Worm (Caenorhabditis elegans): ENCODE data around the gene fbxa-141.
A peak's percentile ranks its signal among the peaks of the same experiment; 100 is the strongest.

fbxa-141 gene

DNA sequence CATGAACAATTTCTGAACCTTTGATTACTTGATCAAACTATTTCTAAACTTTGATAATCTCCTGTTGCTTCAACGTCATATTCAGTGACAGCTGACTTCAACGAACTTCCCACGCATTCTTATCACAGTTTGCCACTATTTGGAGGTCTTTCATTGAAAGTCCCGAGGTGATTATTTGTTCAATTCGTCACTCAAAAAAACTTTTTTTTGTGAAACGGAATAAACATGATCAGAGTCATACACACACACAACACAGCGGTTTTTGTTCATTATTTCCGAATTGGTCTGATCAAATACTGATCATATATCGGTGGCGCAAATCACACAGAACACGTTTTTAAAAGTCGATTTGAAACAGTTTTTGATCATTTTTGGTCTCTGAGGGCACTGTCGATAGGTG is 43.7 kb upstream of the fbxa-141 start:
- TF ChIP-seq egl-27 (tag; optimal IDR thresholded peaks at IDR 0.05), result no peak
- no peak for TF ChIP-seq sea-2 (GFP tag; optimal IDR thresholded peaks at IDR 0.05)
- no peak for TF ChIP-seq lin-15B (tag; optimal IDR thresholded peaks at IDR 0.05)

DNA sequence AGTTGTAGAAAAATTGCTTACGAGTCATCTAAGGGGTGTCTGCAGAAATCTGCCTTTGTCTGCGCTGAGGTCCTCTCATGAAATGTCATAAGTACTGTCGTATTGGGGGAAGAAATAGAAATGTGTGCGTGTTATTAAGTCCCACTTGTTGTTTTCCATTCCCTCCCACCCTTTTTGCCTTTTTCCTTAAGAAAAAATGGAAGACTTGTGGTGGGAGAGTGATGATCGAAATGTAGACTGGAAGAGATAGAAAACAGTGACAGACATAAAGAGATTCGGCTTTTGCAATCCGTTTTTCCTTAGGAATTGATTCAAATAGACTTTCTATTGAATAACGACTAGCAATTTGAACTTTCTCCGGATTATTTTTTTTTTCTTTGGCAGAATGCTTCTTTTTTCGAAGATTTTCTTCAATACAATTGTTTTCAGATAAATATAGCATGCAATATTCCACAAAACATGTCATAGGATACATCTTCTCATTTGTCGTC is 37.0 kb upstream of the fbxa-141 start, which contains the start of gene ram-5:
Gene ram-5, plus strand, starts transcription at position 441 of the 491 bp plus-strand sequence.
- TF ChIP-seq nhr-25 (tag; optimal IDR thresholded peaks at IDR 0.05), result no peak
- TF ChIP-seq unc-62 (GFP tag; optimal IDR thresholded peaks at IDR 0.05), result no peak
- TF ChIP-seq nhr-23 (tag; optimal IDR thresholded peaks at IDR 0.05), result no peak
- no peak for TF ChIP-seq ama-1 (optimal IDR thresholded peaks at IDR 0.05)
- TF ChIP-seq ztf-11 (tag; optimal IDR thresholded peaks at IDR 0.05), result no peak
- no peak for TF ChIP-seq eor-1 (tag; optimal IDR thresholded peaks at IDR 0.05)
- TF ChIP-seq mml-1 (tag; optimal IDR thresholded peaks at IDR 0.05), result no peak
- no peak for TF ChIP-seq ceh-28 (tag; optimal IDR thresholded peaks at IDR 0.05)
- TF ChIP-seq mdl-1 (tag; optimal IDR thresholded peaks at IDR 0.05), result no peak
- TF ChIP-seq pha-4 (tag; optimal IDR thresholded peaks at IDR 0.05), result no peak
- TF ChIP-seq aly-2 (tag; optimal IDR thresholded peaks at IDR 0.05), result no peak
- TF ChIP-seq lin-39 (tag; optimal IDR thresholded peaks at IDR 0.05), result no peak

DNA sequence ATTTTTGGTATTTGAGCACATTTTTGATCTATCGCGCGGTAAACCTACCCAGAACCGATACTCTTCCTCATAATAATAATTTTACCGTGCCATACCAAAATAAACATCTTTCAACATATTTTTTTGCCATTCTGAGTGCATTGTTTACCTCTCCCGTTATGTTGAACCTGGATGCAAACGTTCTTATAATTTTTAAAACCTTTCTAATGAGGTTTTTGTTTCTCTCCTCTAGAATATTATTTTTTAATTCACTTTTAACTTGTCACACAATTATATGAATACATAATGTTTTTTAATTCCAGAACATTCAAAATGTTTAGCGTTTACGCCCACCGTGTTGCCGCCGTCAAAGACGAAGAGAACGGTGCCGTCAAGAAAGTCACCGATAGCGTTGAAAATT is 32.8 kb upstream of the fbxa-141 start, which contains the start of gene enri-2:
Gene enri-2, plus strand, starts transcription at position 301 of the 400 bp plus-strand sequence.
- no peak for TF ChIP-seq nhr-25 (tag; optimal IDR thresholded peaks at IDR 0.05)
- TF ChIP-seq sea-2 (GFP tag; optimal IDR thresholded peaks at IDR 0.05), result no peak
- TF ChIP-seq nhr-67 (tag; optimal IDR thresholded peaks at IDR 0.05), result no peak
- no peak for TF ChIP-seq mml-1 (tag; optimal IDR thresholded peaks at IDR 0.05)
- no peak for TF ChIP-seq aly-2 (tag; optimal IDR thresholded peaks at IDR 0.05)
- no peak for TF ChIP-seq jun-1 (tag; optimal IDR thresholded peaks at IDR 0.05)
- no peak for TF ChIP-seq pha-4 (tag; optimal IDR thresholded peaks at IDR 0.05)
- TF ChIP-seq ZK546.5 (tag; optimal IDR thresholded peaks at IDR 0.05), result no peak

DNA sequence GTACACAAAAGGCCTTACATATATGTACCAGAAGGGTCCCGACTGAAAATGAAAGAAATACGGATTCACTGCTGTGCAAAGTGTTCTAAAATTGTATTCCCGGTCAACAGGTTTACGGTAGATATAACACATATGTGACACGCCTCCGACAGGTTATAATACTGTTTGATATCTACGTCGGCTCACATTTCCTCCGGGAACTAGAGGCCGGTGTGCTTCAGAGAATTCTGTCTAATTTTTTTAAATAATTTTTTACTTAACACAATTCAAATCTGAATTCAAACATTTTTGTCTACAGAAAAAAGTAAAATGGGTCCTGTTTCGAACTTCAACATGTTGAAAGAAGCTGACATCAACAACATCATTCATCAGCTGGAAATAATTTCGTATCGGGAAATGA is 30.5 kb upstream of the fbxa-141 start, which contains the start of gene T24C2.3:
Gene T24C2.3, plus strand, starts transcription at position 301 of the 400 bp plus-strand sequence.
- TF ChIP-seq skn-1 (tag; optimal IDR thresholded peaks at IDR 0.05) (no peak), nhr-43 (tag; optimal IDR thresholded peaks at IDR 0.05; ENCODE audit: poor library complexity, severe bottlenecking) (no peak), fos-1 (tag; optimal IDR thresholded peaks at IDR 0.05) (no peak), ceh-28 (tag; optimal IDR thresholded peaks at IDR 0.05) (no peak), tbx-2 (tag; optimal IDR thresholded peaks at IDR 0.05) (no peak), ceh-82 (tag; optimal IDR thresholded peaks at IDR 0.05) (no peak), nhr-77 (tag; optimal IDR thresholded peaks at IDR 0.05) (no peak), fkh-10 (GFP tag; optimal IDR thresholded peaks at IDR 0.05) (no peak), elt-2 (tag; optimal IDR thresholded peaks at IDR 0.05) (no peak), egl-27 (tag; optimal IDR thresholded peaks at IDR 0.05) (no peak), jun-1 (tag; optimal IDR thresholded peaks at IDR 0.05) (no peak), nhr-67 (tag; optimal IDR thresholded peaks at IDR 0.05) (no peak)

DNA sequence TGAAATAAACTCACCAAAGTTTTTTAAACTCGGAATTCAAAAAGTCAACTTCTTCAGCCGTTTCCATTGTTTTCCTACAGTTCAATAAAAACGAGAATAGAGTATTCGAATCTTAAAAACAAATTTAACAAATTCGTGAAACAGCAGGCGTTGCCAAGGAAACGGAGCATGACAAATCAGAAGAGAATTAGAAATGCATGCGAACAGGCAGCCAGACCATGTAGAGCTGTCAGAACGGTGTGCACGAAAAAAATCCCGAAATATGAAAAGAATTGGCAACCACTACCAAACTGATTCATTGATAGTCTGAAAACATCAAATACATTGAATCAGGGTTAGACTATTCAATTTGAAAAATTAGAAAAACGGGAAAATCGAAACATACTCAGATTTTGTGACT is 29.3 kb upstream of the fbxa-141 start, which contains the start of gene fbxa-81:
Gene fbxa-81, minus strand, starts transcription at position 101 of the 400 bp plus-strand sequence.
- TF ChIP-seq skn-1 (tag; optimal IDR thresholded peaks at IDR 0.05) (no peak), nhr-28 (tag; optimal IDR thresholded peaks at IDR 0.05) (no peak), ztf-11 (tag; optimal IDR thresholded peaks at IDR 0.05) (no peak), nhr-11 (tag; optimal IDR thresholded peaks at IDR 0.05) (no peak), elt-1 (tag; optimal IDR thresholded peaks at IDR 0.05) (no peak), ceh-28 (tag; optimal IDR thresholded peaks at IDR 0.05) (no peak), mdl-1 (tag; optimal IDR thresholded peaks at IDR 0.05) (no peak), ama-1 (optimal IDR thresholded peaks at IDR 0.05) (no peak), nhr-23 (tag; optimal IDR thresholded peaks at IDR 0.05) (no peak), pha-4 (tag; optimal IDR thresholded peaks at IDR 0.05) (no peak)

DNA sequence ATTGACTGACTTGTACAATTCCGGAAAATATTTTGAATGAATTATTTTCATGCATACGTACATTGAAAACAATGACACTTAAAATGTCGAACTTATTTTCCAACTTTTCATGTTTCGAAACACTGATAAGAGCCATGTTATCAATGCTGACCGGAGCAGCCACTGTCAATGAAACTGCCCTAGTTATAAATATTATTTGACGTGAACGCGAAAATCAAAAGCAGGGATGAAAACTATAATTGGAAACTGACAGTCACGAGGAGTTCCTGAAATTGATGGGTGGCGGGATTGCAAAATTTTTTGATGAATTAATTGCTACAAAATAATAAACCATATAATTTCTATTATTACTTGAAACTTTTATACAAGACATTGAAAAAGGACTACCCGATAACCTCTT is 26.8 kb upstream of the fbxa-141 start:
- peak; percentile 75 for TF ChIP-seq pqm-1 (tag; optimal IDR thresholded peaks at IDR 0.05)
- no peak for TF ChIP-seq nhr-237 (tag; optimal IDR thresholded peaks at IDR 0.05)
- TF ChIP-seq pha-4 (tag; optimal IDR thresholded peaks at IDR 0.05), result no peak
- TF ChIP-seq elt-2 (tag; optimal IDR thresholded peaks at IDR 0.05), result peak; percentile 80
- no peak for TF ChIP-seq nhr-25 (tag; optimal IDR thresholded peaks at IDR 0.05)
- TF ChIP-seq ztf-11 (tag; optimal IDR thresholded peaks at IDR 0.05), result no peak
- no peak for TF ChIP-seq egl-27 (tag; optimal IDR thresholded peaks at IDR 0.05)
- TF ChIP-seq ama-1 (optimal IDR thresholded peaks at IDR 0.05), result no peak
- TF ChIP-seq lin-39 (tag; optimal IDR thresholded peaks at IDR 0.05), result no peak
